Fruit fly (Drosophila melanogaster): ENCODE measurements around the gene vkg.
A peak's percentile ranks its signal among the peaks of the same experiment; 100 is the strongest.

vkg gene

DNA sequence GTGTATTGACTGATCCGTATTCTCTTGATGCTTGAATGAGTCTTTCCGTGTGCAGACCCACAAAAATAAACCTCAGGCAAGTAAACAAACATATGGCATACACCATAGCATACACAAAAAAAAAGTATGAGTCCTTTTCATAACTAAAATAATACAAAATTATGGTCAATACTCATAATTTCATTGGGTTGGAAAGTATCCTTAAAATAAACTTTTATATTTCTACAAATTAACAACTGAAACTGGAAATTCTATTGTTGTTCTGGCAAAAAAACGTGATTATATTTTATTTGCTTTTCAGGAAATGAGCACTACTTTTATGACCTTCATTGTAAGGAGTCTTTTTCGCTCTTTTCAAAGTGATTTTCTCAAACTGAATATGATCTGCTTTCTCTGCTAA lies 14.1 kb upstream of the vkg start:
- TF ChIP-seq OdsH (GFP tag; optimal IDR thresholded peaks at IDR 0.05), result no peak
- no peak for TF ChIP-seq dmrt93B (GFP tag; optimal IDR thresholded peaks at IDR 0.05)
- no peak for TF ChIP-seq Dif (GFP tag; optimal IDR thresholded peaks at IDR 0.05; ENCODE audit: partially characterized antibody)
- no peak for TF ChIP-seq usp (GFP tag; optimal IDR thresholded peaks at IDR 0.05)
- TF ChIP-seq sage (GFP tag; optimal IDR thresholded peaks at IDR 0.05), result no peak
- no peak for TF ChIP-seq Sp1 (GFP tag; optimal IDR thresholded peaks at IDR 0.05)
- TF ChIP-seq Myc (optimal IDR thresholded peaks at IDR 0.05), result no peak
- TF ChIP-seq Hr78 (GFP tag; optimal IDR thresholded peaks at IDR 0.05), result no peak
- TF ChIP-seq CrebA (GFP tag; optimal IDR thresholded peaks at IDR 0.05; ENCODE audit: borderline replicate concordance), result no peak
- TF ChIP-seq foxo (GFP tag; optimal IDR thresholded peaks at IDR 0.05), result no peak

DNA sequence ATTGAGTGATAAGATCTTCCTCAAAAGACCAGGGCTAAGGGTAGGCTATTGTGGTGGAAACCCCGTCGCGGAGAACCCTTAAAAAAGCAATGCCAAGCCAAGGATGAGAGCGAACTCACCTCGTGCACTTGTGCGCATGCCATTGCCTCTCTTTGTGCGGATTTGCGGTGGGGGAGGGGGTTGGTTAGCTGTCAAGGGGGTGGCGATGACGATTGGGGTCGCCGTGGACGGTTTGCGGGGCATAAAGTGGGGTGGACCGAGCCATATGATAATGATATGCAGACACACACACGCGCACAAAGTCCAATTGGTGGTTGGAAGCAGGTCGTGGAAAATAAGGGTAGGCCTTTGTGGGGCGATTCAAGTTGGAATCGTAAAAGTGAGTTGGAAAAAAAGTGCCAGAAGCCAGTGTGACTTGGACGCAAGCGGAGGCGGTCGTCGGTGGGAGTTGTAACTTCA lies 9.4 kb upstream of the vkg start, which contains the start of the genes CG14042 and SP555:
Gene CG14042, plus strand, starts transcription at position 308 of the 459 bp plus-strand sequence.
Gene SP555, plus strand, starts transcription at position 308 of the 459 bp plus-strand sequence.
- no peak for TF ChIP-seq CrebA (GFP tag; optimal IDR thresholded peaks at IDR 0.05; ENCODE audit: borderline replicate concordance)
- no peak for TF ChIP-seq h (GFP tag; optimal IDR thresholded peaks at IDR 0.05)
- no peak for TF ChIP-seq Dif (GFP tag; optimal IDR thresholded peaks at IDR 0.05; ENCODE audit: partially characterized antibody)
- no peak for TF ChIP-seq Jra (GFP tag; optimal IDR thresholded peaks at IDR 0.05)

DNA sequence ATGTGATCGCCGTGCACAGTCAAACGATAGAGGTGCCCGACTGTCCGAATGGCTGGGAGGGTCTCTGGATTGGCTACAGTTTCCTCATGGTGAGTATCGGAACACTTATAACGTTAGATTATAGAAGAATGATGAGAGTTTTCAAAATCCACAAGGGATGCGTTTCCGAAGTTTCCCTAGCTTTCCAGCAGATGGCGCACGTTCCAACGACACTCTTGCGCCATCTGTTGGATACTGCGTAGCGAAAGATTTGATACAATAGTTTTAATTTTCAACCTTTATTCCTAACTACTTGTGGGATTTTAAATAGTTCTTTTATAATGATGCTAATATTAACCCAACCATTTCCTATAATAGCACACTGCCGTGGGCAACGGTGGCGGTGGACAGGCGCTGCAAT lies 8.1 kb upstream of the vkg start:
- TF ChIP-seq rgr (GFP tag; optimal IDR thresholded peaks at IDR 0.05) (no peak), Jra (GFP tag; optimal IDR thresholded peaks at IDR 0.05) (no peak)

DNA sequence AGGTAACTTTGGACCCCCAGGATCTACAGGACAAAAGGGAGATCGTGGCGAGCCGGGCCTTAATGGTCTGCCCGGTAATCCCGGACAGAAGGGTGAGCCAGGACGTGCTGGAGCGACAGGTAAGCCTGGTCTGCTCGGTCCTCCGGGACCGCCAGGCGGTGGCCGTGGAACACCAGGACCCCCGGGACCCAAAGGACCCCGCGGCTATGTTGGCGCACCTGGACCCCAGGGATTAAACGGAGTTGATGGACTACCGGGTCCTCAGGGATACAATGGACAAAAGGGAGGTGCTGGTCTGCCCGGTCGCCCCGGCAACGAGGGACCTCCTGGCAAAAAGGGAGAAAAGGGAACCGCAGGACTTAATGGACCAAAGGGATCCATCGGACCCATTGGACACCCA lies 3.9 kb upstream of the vkg start:
- TF ChIP-seq br (GFP tag; optimal IDR thresholded peaks at IDR 0.05) (no peak), Dfd (GFP tag; optimal IDR thresholded peaks at IDR 0.05) (peak; percentile 96)

DNA sequence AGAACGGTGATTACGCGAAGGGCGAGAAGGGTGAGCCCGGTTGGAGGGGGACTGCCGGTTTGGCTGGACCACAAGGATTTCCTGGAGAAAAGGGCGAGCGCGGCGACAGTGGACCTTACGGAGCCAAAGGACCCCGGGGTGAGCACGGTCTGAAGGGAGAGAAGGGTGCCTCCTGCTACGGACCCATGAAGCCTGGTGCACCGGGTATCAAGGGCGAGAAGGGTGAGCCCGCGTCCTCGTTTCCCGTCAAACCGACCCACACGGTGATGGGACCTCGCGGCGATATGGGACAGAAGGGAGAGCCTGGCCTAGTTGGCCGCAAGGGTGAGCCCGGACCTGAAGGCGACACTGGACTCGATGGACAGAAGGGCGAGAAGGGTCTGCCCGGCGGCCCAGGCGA lies 3.4 kb upstream of the vkg start:
- no peak for TF ChIP-seq h (GFP tag; optimal IDR thresholded peaks at IDR 0.05)
- no peak for TF ChIP-seq Hr78 (GFP tag; optimal IDR thresholded peaks at IDR 0.05)

DNA sequence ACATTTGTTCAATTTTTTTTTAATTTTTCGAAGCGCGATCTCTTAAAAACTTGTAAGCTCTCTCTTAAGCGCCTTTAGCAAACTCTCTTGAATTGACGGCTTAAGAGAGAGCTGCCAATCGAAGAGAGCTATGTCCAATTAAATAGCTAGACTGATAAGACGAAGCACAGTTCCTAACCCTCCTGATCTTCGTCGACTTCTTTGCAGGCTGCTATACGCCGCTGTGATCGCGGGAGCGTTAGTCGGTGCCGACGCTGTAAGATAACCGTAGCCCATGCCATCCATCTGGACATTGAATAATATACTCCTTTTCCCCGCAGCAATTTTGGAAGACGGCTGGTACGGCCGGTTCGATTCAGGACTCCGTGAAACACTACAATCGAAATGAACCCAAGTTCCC lies 2.5 kb upstream of the vkg start:
- no peak for TF ChIP-seq CG32264 (GFP tag; optimal IDR thresholded peaks at IDR 0.05)
- TF ChIP-seq jim (GFP tag; optimal IDR thresholded peaks at IDR 0.05), result no peak

DNA sequence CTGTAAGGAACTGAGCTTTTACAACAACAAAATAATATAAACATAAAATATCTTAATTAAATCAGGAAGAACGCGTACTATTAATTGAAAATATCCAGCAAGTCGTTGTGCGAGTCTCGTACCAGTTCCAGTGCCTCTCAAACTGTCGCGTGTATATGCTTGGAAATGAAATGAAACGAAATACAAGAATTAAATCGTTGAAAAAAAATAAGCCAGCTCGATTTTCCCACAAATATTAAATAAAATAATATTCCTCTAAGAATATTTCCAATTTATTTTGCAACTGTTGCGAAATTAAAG lies 1.8 kb upstream of the vkg start:
- no peak for TF ChIP-seq Vsx2 (GFP tag; optimal IDR thresholded peaks at IDR 0.05; ENCODE audit: partially characterized antibody)
- no peak for TF ChIP-seq Dfd (GFP tag; optimal IDR thresholded peaks at IDR 0.05)
- no peak for TF ChIP-seq dsf (GFP tag; optimal IDR thresholded peaks at IDR 0.05; ENCODE audit: borderline replicate concordance)
- TF ChIP-seq foxo (GFP tag; optimal IDR thresholded peaks at IDR 0.05), result no peak
- TF ChIP-seq rgr (GFP tag; optimal IDR thresholded peaks at IDR 0.05), result no peak
- no peak for TF ChIP-seq Jra (GFP tag; optimal IDR thresholded peaks at IDR 0.05)
- TF ChIP-seq Dif (GFP tag; optimal IDR thresholded peaks at IDR 0.05; ENCODE audit: partially characterized antibody), result no peak
- TF ChIP-seq dmrt93B (GFP tag; optimal IDR thresholded peaks at IDR 0.05), result no peak
- TF ChIP-seq Hr83 (GFP tag; optimal IDR thresholded peaks at IDR 0.05; ENCODE audit: poor library complexity, severe bottlenecking), result no peak
- TF ChIP-seq h (GFP tag; optimal IDR thresholded peaks at IDR 0.05), result no peak
- TF ChIP-seq usp (GFP tag; optimal IDR thresholded peaks at IDR 0.05), result no peak
- no peak for TF ChIP-seq CrebA (GFP tag; optimal IDR thresholded peaks at IDR 0.05; ENCODE audit: borderline replicate concordance)
- no peak for TF ChIP-seq OdsH (GFP tag; optimal IDR thresholded peaks at IDR 0.05)
- no peak for TF ChIP-seq Myc (optimal IDR thresholded peaks at IDR 0.05)
- TF ChIP-seq CG32264 (GFP tag; optimal IDR thresholded peaks at IDR 0.05), result no peak

DNA sequence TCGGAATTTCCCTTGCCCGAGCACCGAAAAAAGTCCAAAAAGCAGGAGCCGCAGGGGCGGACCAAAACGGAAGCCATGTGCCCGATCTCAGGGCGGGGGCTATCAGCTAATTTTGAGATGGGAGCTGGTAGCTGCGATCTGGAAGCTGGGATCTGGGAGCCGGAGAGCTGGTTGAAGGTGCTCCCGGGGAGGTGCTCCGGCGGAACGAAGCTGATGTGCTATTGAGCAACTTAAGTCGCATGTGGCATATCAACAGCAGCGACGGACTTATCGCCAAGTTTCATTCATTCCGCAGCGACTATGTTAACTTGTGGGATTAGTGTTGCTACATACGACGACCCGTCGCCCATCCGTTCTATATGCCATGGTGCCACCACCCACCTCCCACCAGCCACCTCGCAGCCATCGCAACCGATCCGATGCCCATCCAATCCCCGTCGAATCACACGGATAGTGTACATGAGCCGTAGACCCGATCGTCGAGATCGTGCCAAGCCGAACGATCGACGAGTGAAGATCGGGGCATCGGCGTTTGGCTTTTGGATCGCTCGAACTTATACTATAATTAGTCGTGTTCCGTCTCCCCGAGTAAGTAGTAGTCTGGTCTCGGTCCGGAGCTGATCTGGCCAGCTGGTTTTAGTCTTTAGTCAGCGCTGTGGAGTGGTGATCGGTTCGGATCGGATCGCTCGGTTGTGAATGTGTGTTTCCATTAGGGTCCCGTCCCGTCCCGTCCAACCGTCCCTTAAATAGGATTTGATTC lies 1.2 kb upstream of the vkg start, which contains the start of gene Col4a1:
Gene Col4a1, plus strand, starts transcription at position 561 of the 760 bp plus-strand sequence.
- TF ChIP-seq Rel (GFP tag; optimal IDR thresholded peaks at IDR 0.05) (no peak), Rel (tag; optimal IDR thresholded peaks at IDR 0.05) (peak; percentile 2), OdsH (GFP tag; optimal IDR thresholded peaks at IDR 0.05) (no peak)

All from whole organism, wandering third instar larva.